Worm (Caenorhabditis elegans) whole organism, early embryonic: ENCODE measurements around the gene ceh-53.

Source experiments
- aly-1 ChIP-seq: sonication (generic microtip); optimal IDR thresholded peaks from 2 replicates; lab custom pipeline; 2016; ENCODE audit warnings: missing genetic modification characterization, missing compliant biosample characterization
- ama-1 ChIP-seq: fragments of 150-350 bp; optimal IDR thresholded peaks from 2 replicates; lab custom pipeline; 2014
- ets-7 ChIP-seq: sonication (generic microtip); optimal IDR thresholded peaks from 2 replicates; lab custom pipeline; 2016; ENCODE audit warnings: missing genotype, missing genetic modification characterization, missing compliant biosample characterization

DNA sequence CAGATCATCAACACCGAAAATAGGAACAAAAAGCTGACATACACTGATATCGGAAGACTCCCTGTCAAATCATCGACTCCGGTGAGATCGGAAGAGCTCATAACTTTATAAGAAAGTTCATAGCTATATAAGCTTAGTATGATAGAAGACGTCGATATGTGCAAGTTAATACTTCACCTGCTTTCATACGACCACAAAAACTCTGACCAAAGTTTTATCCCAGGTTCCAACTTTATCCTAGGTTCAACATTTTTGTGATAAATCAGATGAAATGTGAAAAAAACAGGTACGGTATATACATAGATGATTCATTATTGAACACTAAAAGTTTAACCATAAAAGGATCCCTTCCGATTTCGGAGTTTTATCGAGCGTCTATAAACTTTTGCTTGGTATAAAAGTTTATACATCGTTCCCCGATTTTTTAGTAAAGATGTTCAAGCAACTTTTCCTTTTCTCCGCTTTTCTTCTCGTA lies 19.1 kb upstream of the ceh-53 start, which contains the start of the genes srz-70 and C09G12.5:
- TF ChIP-seq ama-1 (lab: Kevin White, UChicago) = no peak
- TF ChIP-seq aly-1 (tag; lab: Kevin White, UChicago) = no peak
- TF ChIP-seq ets-7 (tag; lab: Kevin White, UChicago) = no peak
